Fruit fly (Drosophila melanogaster): Measurements from ENCODE around the gene emc.

emc gene

DNA sequence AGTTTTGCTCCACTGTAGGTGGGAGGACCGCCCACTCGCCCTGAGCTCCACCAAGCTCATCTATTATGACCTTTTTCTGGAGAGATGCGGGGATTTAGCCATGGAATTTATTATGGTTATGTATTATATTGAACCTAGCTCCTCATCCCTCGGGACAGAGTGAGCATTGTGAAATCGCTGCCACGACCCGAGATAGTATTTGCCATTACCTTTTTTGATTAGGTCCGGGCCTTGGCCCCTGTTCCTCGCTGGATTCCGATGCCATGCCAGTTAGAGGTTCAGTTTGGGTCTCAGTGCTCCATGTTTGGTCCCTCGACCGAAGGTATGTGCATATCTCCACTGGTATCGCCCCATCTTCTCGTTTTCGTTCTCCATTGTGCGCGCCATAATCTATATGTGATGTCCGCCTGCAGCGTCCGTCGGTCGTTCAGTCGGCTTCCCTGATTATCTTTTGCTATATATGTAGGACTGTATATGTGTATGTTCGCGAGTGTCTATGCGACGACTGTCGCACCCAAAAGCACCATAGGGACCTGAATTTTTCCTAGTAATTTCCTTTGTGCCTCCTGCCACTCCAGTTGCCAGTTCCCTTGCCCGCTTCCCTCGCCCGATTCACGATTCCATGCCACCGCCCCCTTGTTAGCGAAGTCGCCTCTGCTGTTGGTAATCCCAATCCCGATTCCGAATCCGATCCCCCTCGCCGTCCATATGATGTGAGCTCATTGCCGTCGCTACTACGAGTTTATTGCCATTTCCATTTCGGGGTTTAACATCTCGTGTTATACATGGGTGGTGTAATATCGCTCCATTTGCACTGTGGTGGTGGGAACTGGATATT, 47.2 kb upstream of the emc start (continued):
- TF ChIP-seq H15 (GFP tag; IDR thresholded peaks at IDR 0.05) (no peak), Blimp-1 (GFP tag; optimal IDR thresholded peaks at IDR 0.05) (no peak), CG16863 (GFP tag; optimal IDR thresholded peaks at IDR 0.05) (no peak), CG18619 (GFP tag; optimal IDR thresholded peaks at IDR 0.05) (no peak), cad (GFP tag; optimal IDR thresholded peaks at IDR 0.05) (no peak), ci (GFP tag; IDR thresholded peaks at IDR 0.05) (0 out of 3 replicates have a peak, but pooled peaks have one; percentile 27), unpg (GFP tag; optimal IDR thresholded peaks at IDR 0.05) (no peak), Ada2b (GFP tag; IDR thresholded peaks at IDR 0.05) (no peak), CG8944 (GFP tag; optimal IDR thresholded peaks at IDR 0.05) (no peak), wek (GFP tag; optimal IDR thresholded peaks at IDR 0.05) (no peak), jing (GFP tag; optimal IDR thresholded peaks at IDR 0.05) (no peak), stwl (tag; optimal IDR thresholded peaks at IDR 0.05) (no peak), CG2875 (GFP tag; optimal IDR thresholded peaks at IDR 0.05) (no peak), CG7556 (GFP tag; optimal IDR thresholded peaks at IDR 0.05) (no peak), CG2120 (GFP tag; optimal IDR thresholded peaks at IDR 0.05) (no peak), H2.0 (GFP tag; IDR thresholded peaks at IDR 0.05) (no peak)

DNA sequence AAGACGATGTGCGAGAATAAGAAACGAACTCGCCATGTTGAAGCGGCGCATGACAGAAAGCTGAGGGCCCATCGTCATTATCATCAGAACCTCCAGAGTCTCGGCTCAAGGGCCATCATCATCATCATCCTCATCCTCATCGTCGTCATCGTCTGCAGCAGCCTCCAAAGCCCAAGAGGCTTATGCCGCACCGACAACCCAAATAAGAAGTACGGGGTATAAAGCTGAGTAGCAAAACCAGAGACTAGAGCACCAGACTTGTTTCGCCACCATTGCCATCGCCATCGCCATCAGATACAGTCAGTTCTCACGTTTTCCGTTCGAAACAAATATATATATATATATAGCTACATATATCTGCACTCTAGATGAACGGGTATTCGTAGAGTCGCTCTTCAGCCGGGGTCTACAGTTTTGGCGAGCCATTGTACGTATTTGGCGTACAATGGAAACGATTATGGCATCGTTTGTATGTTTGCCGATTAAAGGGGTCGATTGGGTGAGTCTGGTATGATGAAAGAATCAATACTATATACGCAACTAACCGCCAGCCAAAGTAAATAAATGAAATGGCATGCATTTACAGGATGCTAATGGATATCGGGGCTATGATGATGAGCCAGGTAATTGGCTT, 45.9 kb upstream of the emc start:
- peak; percentile 23 for TF ChIP-seq Deaf1 (tag; optimal IDR thresholded peaks at IDR 0.05)
- TF ChIP-seq row (GFP tag; IDR thresholded peaks at IDR 0.05) = 0 out of 3 replicates have a peak, but pooled peaks have one; percentile 1
- no peak for TF ChIP-seq Antp (GFP tag; optimal IDR thresholded peaks at IDR 0.05)
- no peak for TF ChIP-seq CG2120 (GFP tag; optimal IDR thresholded peaks at IDR 0.05)
- no peak for TF ChIP-seq Ptx1 (GFP tag; IDR thresholded peaks at IDR 0.05)
- TF ChIP-seq CG13894 (tag; optimal IDR thresholded peaks at IDR 0.05) = peak; percentile 100
- TF ChIP-seq sens (GFP tag) = peak; percentile 42

DNA sequence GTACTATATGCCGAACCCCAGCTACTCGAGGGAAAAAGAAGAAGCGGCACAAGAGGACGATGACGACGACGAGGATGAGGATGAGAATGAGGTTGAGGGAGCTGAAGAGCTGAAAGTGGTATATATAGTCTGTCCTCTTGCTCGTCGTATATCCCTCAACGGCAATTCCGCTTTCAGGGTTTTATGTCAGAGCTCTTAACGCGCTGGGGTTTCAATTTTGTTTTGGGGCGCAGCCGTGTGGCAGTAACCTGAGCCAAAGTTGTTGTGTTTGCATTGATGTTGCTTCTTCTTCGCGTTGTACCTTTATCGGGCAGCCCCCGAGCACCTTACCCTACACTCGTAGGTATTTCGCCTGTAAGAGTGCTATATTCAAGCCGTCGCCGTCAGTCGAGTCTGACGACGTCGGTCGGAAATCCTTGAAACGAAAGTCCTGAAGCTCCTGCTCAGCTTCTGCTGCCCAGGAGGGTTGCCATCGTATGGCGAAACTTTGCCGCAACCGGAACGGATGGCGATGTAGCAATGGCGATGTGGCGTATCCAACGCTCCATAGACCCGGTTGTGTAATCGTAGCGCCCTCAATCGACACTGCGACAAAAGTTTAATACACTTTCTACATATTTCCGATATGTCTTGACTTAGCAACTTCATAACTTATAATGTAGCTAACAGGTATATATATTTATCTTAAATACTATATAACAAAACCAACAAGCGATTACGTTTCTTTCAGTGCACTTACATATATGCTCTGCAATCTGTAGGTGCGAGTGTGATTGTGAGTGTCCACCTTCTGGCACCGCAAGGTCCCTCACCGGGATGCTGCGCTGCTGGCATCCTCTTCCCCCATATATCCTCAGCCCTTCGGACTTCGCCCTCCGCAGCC, 44.3 kb upstream of the emc start:
- peak; percentile 10 for TF ChIP-seq grau (tag; optimal IDR thresholded peaks at IDR 0.05)
- TF ChIP-seq Dip3 (GFP tag; optimal IDR thresholded peaks at IDR 0.05) = no peak
- peak; percentile 36 for TF ChIP-seq bcd (GFP tag; optimal IDR thresholded peaks at IDR 0.05)
- no peak for TF ChIP-seq sqz (GFP tag; optimal IDR thresholded peaks at IDR 0.05)
- TF ChIP-seq H2.0 (GFP tag; IDR thresholded peaks at IDR 0.05) = no peak
- no peak for TF ChIP-seq CG15073 (GFP tag; optimal IDR thresholded peaks at IDR 0.05)
- TF ChIP-seq CG15011 (GFP tag; optimal IDR thresholded peaks at IDR 0.05) = no peak
- TF ChIP-seq fd96Cb (tag; optimal IDR thresholded peaks at IDR 0.05) = peak; percentile 28
- TF ChIP-seq Awh (GFP tag; IDR thresholded peaks at IDR 0.05) = no peak
- TF ChIP-seq Hmx (GFP tag; optimal IDR thresholded peaks at IDR 0.05) = no peak
- TF ChIP-seq wor (GFP tag; IDR thresholded peaks at IDR 0.05) = 0 out of 2 replicates have a peak, but pooled peaks have one; percentile 22
- TF ChIP-seq CG3407 (GFP tag; optimal IDR thresholded peaks at IDR 0.05) = peak; percentile 30
- TF ChIP-seq Oaz (GFP tag; IDR thresholded peaks at IDR 0.05) = no peak
- peak; percentile 56 for TF ChIP-seq CG10366 (GFP tag; IDR thresholded peaks at IDR 0.05)
- TF ChIP-seq CG13894 (tag; optimal IDR thresholded peaks at IDR 0.05) = peak; percentile 99
- peak; percentile 74 for TF ChIP-seq Ets65A (GFP tag)
- TF ChIP-seq prd (optimal IDR thresholded peaks at IDR 0.05) = no peak
- peak; percentile 57; the same call in 1 of the 3 replicates for TF ChIP-seq prd (GFP tag; IDR thresholded peaks at IDR 0.05)
- peak in 1 of 2 experiments; percentile 49 for TF ChIP-seq bsh (GFP tag; optimal IDR thresholded peaks at IDR 0.05)
- TF ChIP-seq CG14014 (GFP tag; IDR thresholded peaks at IDR 0.05) = peak; percentile 39; the same call in 1 of the 2 replicates
- no peak for TF ChIP-seq ken (GFP tag; IDR thresholded peaks at IDR 0.05)
- TF ChIP-seq caup (GFP tag; optimal IDR thresholded peaks at IDR 0.05; ENCODE audit: severe bottlenecking) = peak; percentile 24
- no peak for TF ChIP-seq ttk (GFP tag; IDR thresholded peaks at IDR 0.05)
- TF ChIP-seq Gsc (GFP tag; IDR thresholded peaks at IDR 0.05) = no peak
- no peak for TF ChIP-seq NC2α (GFP tag; optimal IDR thresholded peaks at IDR 0.05)
